Worm (Caenorhabditis elegans) whole organism, L2 larva: ENCODE measurements around the gene ZK742.7.
A peak's percentile ranks its signal among the peaks of the same experiment; 100 is the strongest.

Experiments
- C34F6.9 ChIP-seq: fragments of 150-350 bp; optimal IDR thresholded peaks from 2 replicates; lab custom pipeline; 2014; ENCODE audit warnings: missing biosample characterization, missing genetic modification characterization
- F13H6.1 ChIP-seq: sonication (generic microtip); optimal IDR thresholded peaks from 2 replicates; lab custom pipeline; 2016; ENCODE audit warnings: missing genetic modification characterization, missing compliant biosample characterization
- R02D3.7 ChIP-seq: fragments of 150-350 bp; optimal IDR thresholded peaks from 2 replicates; lab custom pipeline; 2014; ENCODE audit warnings: missing biosample characterization, missing genetic modification characterization
- alr-1 ChIP-seq: fragments of 150-350 bp; optimal IDR thresholded peaks from 2 replicates; lab custom pipeline; 2014; ENCODE audit warnings: missing biosample characterization, missing genetic modification characterization
- aly-2 ChIP-seq: fragments of 150-350 bp; optimal IDR thresholded peaks from 2 replicates; lab custom pipeline; 2014; ENCODE audit warnings: missing biosample characterization, missing genetic modification characterization
- ama-1 ChIP-seq: fragments of 150-350 bp; optimal IDR thresholded peaks from 2 replicates; lab custom pipeline; 2018; ENCODE audit warnings: inconsistent platforms
- crh-2 ChIP-seq: sonication (generic microtip); optimal IDR thresholded peaks from 2 replicates; lab custom pipeline; 2017; ENCODE audit warnings: missing biosample characterization, missing genetic modification characterization
- egl-27 ChIP-seq: sonication (generic microtip); optimal IDR thresholded peaks from 3 replicates; lab custom pipeline; 2017; ENCODE audit warnings: missing biosample characterization, missing genetic modification reagents, missing genetic modification characterization
- elt-1 ChIP-seq: fragments of 150-350 bp; optimal IDR thresholded peaks from 2 replicates; lab custom pipeline; 2014; ENCODE audit warnings: missing biosample characterization, missing genetic modification characterization
- elt-3 ChIP-seq: sonication (generic microtip); optimal IDR thresholded peaks from 2 replicates; lab custom pipeline; 2017; ENCODE audit warnings: missing biosample characterization, missing genetic modification characterization
- fos-1 ChIP-seq: fragments of 150-350 bp; optimal IDR thresholded peaks from 2 replicates; lab custom pipeline; 2014; ENCODE audit warnings: missing biosample characterization, missing genetic modification characterization
- gmeb-1 ChIP-seq: fragments of 150-350 bp; optimal IDR thresholded peaks from 2 replicates; lab custom pipeline; 2014; ENCODE audit warnings: missing biosample characterization, missing genetic modification characterization
- lin-13 ChIP-seq: fragments of 150-350 bp; optimal IDR thresholded peaks from 2 replicates; lab custom pipeline; 2014; ENCODE audit warnings: missing biosample characterization, missing genetic modification reagents, missing genetic modification characterization
- lin-39 ChIP-seq: fragments of 150-350 bp; optimal IDR thresholded peaks from 2 replicates; lab custom pipeline; 2014; ENCODE audit warnings: missing biosample characterization, missing genetic modification reagents, missing genetic modification characterization
- lsy-2 ChIP-seq, 2 experiments: fragments of 150-350 bp in 1 of 2; sonication (generic microtip) in 1 of 2; optimal IDR thresholded peaks; 2 replicates each; lab custom pipeline; 2014 to 2017; ENCODE audit warnings: missing biosample characterization in 2 of 2, missing genetic modification characterization in 2 of 2
- mab-5 ChIP-seq: fragments of 150-350 bp; optimal IDR thresholded peaks from 2 replicates; lab custom pipeline; 2014; ENCODE audit warnings: missing biosample characterization, missing genetic modification characterization
- mdl-1 ChIP-seq, 2 experiments: fragments of 150-350 bp in 1 of 2; sonication (generic microtip) in 1 of 2; optimal IDR thresholded peaks; 2 replicates each; lab custom pipeline; 2017; ENCODE audit warnings: missing biosample characterization in 2 of 2, missing genetic modification characterization in 2 of 2
- nhr-10 ChIP-seq: sonication (generic microtip); optimal IDR thresholded peaks from 2 replicates; lab custom pipeline; 2017; ENCODE audit warnings: missing biosample characterization, missing genetic modification characterization
- nhr-12 ChIP-seq: fragments of 150-350 bp; optimal IDR thresholded peaks from 2 replicates; lab custom pipeline; 2014; ENCODE audit warnings: missing biosample characterization, missing genetic modification characterization
- nhr-129 ChIP-seq: fragments of 150-350 bp; optimal IDR thresholded peaks from 2 replicates; lab custom pipeline; 2014; ENCODE audit warnings: missing biosample characterization, missing genetic modification characterization
- nhr-21 ChIP-seq: fragments of 150-350 bp; optimal IDR thresholded peaks from 2 replicates; lab custom pipeline; 2014; ENCODE audit warnings: missing biosample characterization, missing genetic modification characterization
- nhr-23 ChIP-seq: fragments of 150-350 bp; optimal IDR thresholded peaks from 2 replicates; lab custom pipeline; 2014; ENCODE audit warnings: missing biosample characterization, missing genetic modification reagents, missing genetic modification characterization
- nhr-237 ChIP-seq: fragments of 150-350 bp; optimal IDR thresholded peaks from 2 replicates; lab custom pipeline; 2014; ENCODE audit warnings: missing biosample characterization, missing genetic modification characterization
- nhr-25 ChIP-seq: fragments of 150-350 bp; sonication (generic microtip); optimal IDR thresholded peaks from 3 replicates; lab custom pipeline; 2014; ENCODE audit warnings: missing biosample characterization, missing genetic modification characterization
- nhr-6 ChIP-seq: fragments of 150-350 bp; optimal IDR thresholded peaks from 2 replicates; lab custom pipeline; 2014; ENCODE audit warnings: missing biosample characterization, missing genetic modification characterization
- nhr-77 ChIP-seq: fragments of 150-350 bp; optimal IDR thresholded peaks from 2 replicates; lab custom pipeline; 2014; ENCODE audit warnings: missing biosample characterization, missing genetic modification characterization
- peb-1 ChIP-seq: fragments of 150-350 bp; optimal IDR thresholded peaks from 2 replicates; lab custom pipeline; 2014; ENCODE audit warnings: missing biosample characterization, missing genetic modification characterization
- sem-4 ChIP-seq: fragments of 150-350 bp; optimal IDR thresholded peaks from 2 replicates; lab custom pipeline; 2014; ENCODE audit warnings: missing biosample characterization, missing genetic modification reagents, missing genetic modification characterization
- skn-1 ChIP-seq: sonication (generic microtip); optimal IDR thresholded peaks from 2 replicates; lab custom pipeline; 2017; ENCODE audit warnings: missing biosample characterization, missing genetic modification characterization
- sma-9 ChIP-seq, 2 experiments: fragments of 150-350 bp in 1 of 2; sonication (generic microtip) in 1 of 2; optimal IDR thresholded peaks; 2 replicates each; lab custom pipeline; 2014 to 2016; ENCODE audit warnings: missing genetic modification characterization in 2 of 2, mild to moderate bottlenecking in 1 of 2, missing biosample characterization in 1 of 2, missing compliant biosample characterization in 1 of 2, missing genetic modification reagents in 1 of 2, moderate library complexity in 1 of 2
- snpc-4 ChIP-seq: fragments of 150-350 bp; optimal IDR thresholded peaks from 2 replicates; lab custom pipeline; 2014; ENCODE audit warnings: missing biosample characterization, missing genetic modification characterization
- unc-55 ChIP-seq: fragments of 150-350 bp; sonication (generic microtip); optimal IDR thresholded peaks from 3 replicates; lab custom pipeline; 2014; ENCODE audit warnings: missing biosample characterization, missing genetic modification reagents, missing genetic modification characterization
- unc-62 ChIP-seq: fragments of 150-350 bp; optimal IDR thresholded peaks from 2 replicates; lab custom pipeline; 2014; ENCODE audit warnings: missing biosample characterization, missing genetic modification reagents, missing genetic modification characterization
- zag-1 ChIP-seq: fragments of 150-350 bp; optimal IDR thresholded peaks from 2 replicates; lab custom pipeline; 2014; ENCODE audit warnings: missing biosample characterization, missing genetic modification characterization
- ztf-1 ChIP-seq: fragments of 200-800 bp; sonication (Bioruptor generic); conservative IDR thresholded peaks from 2 replicates; pipeline ENCODE4 v1.3.6; 2022; ENCODE audit warnings: missing genetic modification characterization, missing compliant biosample characterization
- ztf-11 ChIP-seq: sonication (generic microtip); optimal IDR thresholded peaks from 2 replicates; lab custom pipeline; 2017; ENCODE audit warnings: missing biosample characterization, missing genetic modification characterization

The ZK742.7 gene

ce11 chrV:7822655-7823054, 24.5 kb downstream of the ZK742.7 start:
- peak; percentile 19 for TF ChIP-seq egl-27 (tag; lab: Kevin White, UChicago)
- TF ChIP-seq gmeb-1 (tag; lab: Kevin White, UChicago) = no peak
- no peak for TF ChIP-seq zag-1
- peak; percentile 37 for TF ChIP-seq C34F6.9 (tag; lab: Kevin White, UChicago)
- TF ChIP-seq crh-2 = peak; percentile 60
- peak; percentile 8 for TF ChIP-seq unc-62 (GFP tag; lab: Kevin White, UChicago)
- no peak for TF ChIP-seq skn-1 (tag; lab: Kevin White, UChicago)
- peak in 1 of 2 experiments; percentile 57 for TF ChIP-seq lsy-2 (tag; optimal IDR thresholded peaks at IDR 0.05; lab: Kevin White, UChicago)
- peak; percentile 32 for TF ChIP-seq sma-9 (GFP tag; optimal IDR thresholded peaks at IDR 0.05; lab: Kevin White, UChicago)
- no peak for TF ChIP-seq sma-9 (tag; optimal IDR thresholded peaks at IDR 0.05; lab: Kevin White, UChicago)
- no peak for TF ChIP-seq nhr-237 (tag; lab: Kevin White, UChicago)
- TF ChIP-seq nhr-129 (tag; lab: Kevin White, UChicago) = peak; percentile 84
- peak; percentile 56 for TF ChIP-seq mab-5
- TF ChIP-seq nhr-21 (tag; lab: Kevin White, UChicago) = no peak
- peak; percentile 82 for TF ChIP-seq F13H6.1 (tag; lab: Kevin White, UChicago)

- TF ChIP-seq nhr-25 = no peak
- no peak for TF ChIP-seq fos-1 (tag; lab: Kevin White, UChicago)
- TF ChIP-seq unc-55 (GFP tag; lab: Kevin White, UChicago) = no peak
- TF ChIP-seq nhr-6 (tag; lab: Kevin White, UChicago) = no peak
- TF ChIP-seq peb-1 (tag; lab: Kevin White, UChicago) = no peak
- TF ChIP-seq nhr-12 (tag; lab: Kevin White, UChicago) = no peak
- no peak for TF ChIP-seq nhr-10 (tag; lab: Kevin White, UChicago)
- no peak for TF ChIP-seq elt-1 (tag; lab: Kevin White, UChicago)
- no peak for TF ChIP-seq ama-1 (lab: Kevin White, UChicago)
- no peak for TF ChIP-seq R02D3.7 (tag; lab: Kevin White, UChicago)
- TF ChIP-seq alr-1 (tag; lab: Kevin White, UChicago) = no peak
- TF ChIP-seq lin-13 (GFP tag; lab: Kevin White, UChicago) = no peak
- no peak for TF ChIP-seq snpc-4 (tag; lab: Kevin White, UChicago)
- no peak for TF ChIP-seq nhr-77 (tag; lab: Kevin White, UChicago)
- no peak for TF ChIP-seq ztf-11 (tag; lab: Kevin White, UChicago)
- TF ChIP-seq unc-62 (GFP tag; lab: Kevin White, UChicago) = no peak
- no peak for TF ChIP-seq aly-2 (tag; lab: Kevin White, UChicago)
- no peak for TF ChIP-seq sem-4 (tag; lab: Kevin White, UChicago)
Observed at ce11 chrV:7824138-7824537, 26.0 kb downstream of the ZK742.7 start.

ce11 chrV:7825836-7826235, 27.7 kb downstream of the ZK742.7 start:
- TF ChIP-seq alr-1 (tag; lab: Kevin White, UChicago) (no peak), F13H6.1 (tag; lab: Kevin White, UChicago) (peak; percentile 4)

ce11 chrV:7826362-7826761, 28.2 kb downstream of the ZK742.7 start:
- TF ChIP-seq crh-2 (no peak), elt-3 (no peak), alr-1 (tag; lab: Kevin White, UChicago) (no peak), ztf-1 (GFP tag; lab: Robert Waterston, UW) (no peak), fos-1 (tag; lab: Kevin White, UChicago) (no peak), snpc-4 (tag; lab: Kevin White, UChicago) (no peak), R02D3.7 (tag; lab: Kevin White, UChicago) (no peak), F13H6.1 (tag; lab: Kevin White, UChicago) (no peak), nhr-77 (tag; lab: Kevin White, UChicago) (no peak), lin-39 (tag; lab: Kevin White, UChicago) (no peak), ztf-11 (tag; lab: Kevin White, UChicago) (no peak), nhr-12 (tag; lab: Kevin White, UChicago) (no peak), mdl-1 (tag; optimal IDR thresholded peaks at IDR 0.05; lab: Kevin White, UChicago) (no peak)

DNA sequence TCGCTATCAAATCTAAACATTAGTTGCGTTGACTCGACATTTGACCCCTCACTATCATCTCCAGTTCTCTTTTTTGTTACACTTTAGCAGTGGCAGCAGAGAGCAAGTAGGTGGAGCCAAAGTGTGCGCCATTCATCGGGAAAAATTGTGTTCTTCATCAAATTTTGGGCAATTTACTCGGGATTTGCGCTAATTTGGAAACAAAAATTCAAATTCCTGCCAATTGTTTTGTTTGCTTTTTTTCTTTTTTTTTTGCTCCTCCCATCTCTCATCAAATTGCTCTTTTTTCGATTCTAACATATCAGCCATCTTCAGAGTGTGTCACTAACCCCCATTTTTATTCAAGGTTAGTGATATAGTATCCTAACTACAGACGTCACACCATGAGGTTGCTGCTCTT, 28.7 kb downstream of the ZK742.7 start, which contains the start of gene mig-6:
mig-6 (plus strand) TSS at position 301 of the 400 bp plus-strand sequence.
- TF ChIP-seq nhr-21 (tag; lab: Kevin White, UChicago) (no peak), crh-2 (no peak), nhr-23 (tag; lab: Kevin White, UChicago) (no peak)
